Worm (Caenorhabditis elegans) whole organism, L1 larva: ENCODE measurements around the gene R02D5.4.

Source experiments
- alr-1 ChIP-seq: fragments of 200-800 bp; sonication (Bioruptor generic); optimal IDR thresholded peaks from 2 replicates; lab custom pipeline; 2018; ENCODE audit warnings: borderline replicate concordance, mild to moderate bottlenecking, missing genetic modification characterization, missing compliant biosample characterization
- elt-3 ChIP-seq, 6 experiments: fragments of 150-350 bp in 1 of 6; sonication (generic microtip); optimal IDR thresholded peaks; 2 replicates each; lab custom pipeline; 2017 to 2018; ENCODE audit warnings: missing biosample characterization in 6 of 6, missing genetic modification characterization in 6 of 6, inconsistent platforms in 1 of 6
- nhr-28 ChIP-seq: fragments of 150-350 bp; optimal IDR thresholded peaks from 2 replicates; lab custom pipeline; 2014; ENCODE audit warnings: missing biosample characterization, missing genetic modification characterization

ce11 chrV:14518010-14518409 is 33.5 kb upstream of the R02D5.4 start, which contains the start of gene R02D5.6:
- TF ChIP-seq alr-1 (no peak), elt-3 (tag; optimal IDR thresholded peaks at IDR 0.05; lab: Kevin White, UChicago) (no peak), nhr-28 (tag; lab: Kevin White, UChicago) (no peak)
